Worm (Caenorhabditis elegans) whole organism, dauer: ENCODE measurements around the gene C04B4.1.

Experiments used
- unc-62 ChIP-seq: sonication (generic microtip); optimal IDR thresholded peaks from 2 replicates; lab custom pipeline; 2017; ENCODE audit warnings: missing biosample characterization, missing genetic modification reagents, missing genetic modification characterization

The C04B4.1 gene

DNA sequence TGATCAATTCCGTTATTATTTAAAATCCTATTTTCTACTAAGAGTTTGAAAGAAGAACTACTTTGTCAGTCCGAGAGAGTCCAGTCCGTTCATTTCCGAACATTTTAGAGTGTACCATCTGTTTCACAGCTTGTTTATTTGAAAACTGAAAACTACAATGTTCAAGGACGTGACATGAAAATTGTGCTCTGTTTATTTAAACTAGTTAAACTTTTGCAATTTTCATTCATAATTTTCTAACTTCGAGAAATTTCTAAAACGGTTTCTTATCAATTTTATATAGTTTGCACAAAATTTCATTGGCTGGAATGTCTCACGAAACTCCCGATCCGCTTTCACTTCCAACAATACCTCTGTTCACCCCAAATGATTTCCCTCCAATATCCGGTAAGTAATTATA is at the start of gene C04B4.1:
Gene C04B4.1, plus strand, starts transcription at position 301 of the 400 bp plus-strand sequence.
- TF ChIP-seq unc-62 (GFP tag; lab: Kevin White, UChicago) = no peak

DNA sequence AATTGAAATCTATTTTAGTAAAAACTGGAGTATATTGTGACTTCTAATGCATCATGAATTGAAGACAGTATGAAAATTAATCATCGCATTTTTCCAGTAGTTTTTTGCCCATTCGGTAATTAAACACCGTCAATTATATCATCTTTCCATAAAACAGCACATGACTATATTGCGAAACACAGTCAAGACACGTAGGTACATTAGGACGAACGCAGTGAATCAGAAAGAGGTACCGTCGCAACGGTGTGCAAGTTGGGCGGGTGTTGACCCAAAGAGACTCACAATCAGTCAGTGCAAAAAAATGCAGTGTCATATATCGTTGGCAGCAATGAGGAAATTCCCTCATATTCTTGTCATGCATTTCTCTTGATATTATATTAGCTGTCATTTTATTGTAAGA is 46.2 kb upstream of the C04B4.1 start:
- TF ChIP-seq unc-62 (GFP tag; lab: Kevin White, UChicago) = no peak

DNA sequence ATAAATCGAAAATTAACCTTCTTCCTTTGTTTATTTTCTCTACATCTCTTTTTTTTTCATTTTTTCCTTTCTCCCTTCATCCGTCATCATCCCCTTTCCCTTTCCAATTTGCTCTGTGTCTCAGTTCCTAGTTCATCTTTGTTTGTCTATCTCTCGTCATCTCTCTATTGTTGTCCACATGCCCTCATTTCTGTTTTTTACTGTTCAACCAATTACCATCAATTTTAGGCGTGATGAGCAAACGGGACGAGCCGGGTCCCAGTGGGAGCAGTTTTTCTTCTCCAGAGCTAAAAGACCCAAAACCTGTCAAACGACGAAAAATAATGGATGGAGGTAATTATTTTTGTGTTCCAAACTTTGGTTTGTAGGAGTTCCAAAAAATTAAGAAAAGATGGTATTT is 45.2 kb upstream of the C04B4.1 start, which contains the start of gene C23H4.6:
Gene C23H4.6, plus strand, starts transcription at position 219 of the 400 bp plus-strand sequence.
- no peak for TF ChIP-seq unc-62 (GFP tag; lab: Kevin White, UChicago)

DNA sequence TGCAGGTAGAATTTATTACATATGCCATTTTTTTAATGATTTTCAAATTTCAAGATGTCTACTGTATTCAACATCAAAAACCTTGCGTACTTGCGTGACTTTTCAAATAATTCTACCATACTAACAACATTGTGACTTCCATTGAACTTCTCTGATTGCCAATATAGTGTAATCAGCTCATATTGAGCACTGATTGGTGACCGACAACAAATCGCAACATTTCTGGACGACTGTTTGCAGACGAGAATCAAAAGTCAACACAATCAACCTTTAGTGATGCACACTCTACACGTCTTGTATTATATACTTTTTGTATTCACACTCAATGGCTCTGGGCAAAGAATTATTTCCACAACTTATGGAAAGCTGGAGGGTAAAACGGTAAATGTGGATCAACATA is 39.1 kb upstream of the C04B4.1 start, which contains the start of gene cest-3:
Gene cest-3, plus strand, starts transcription at position 190 of the 400 bp plus-strand sequence.
- TF ChIP-seq unc-62 (GFP tag; lab: Kevin White, UChicago) = no peak

DNA sequence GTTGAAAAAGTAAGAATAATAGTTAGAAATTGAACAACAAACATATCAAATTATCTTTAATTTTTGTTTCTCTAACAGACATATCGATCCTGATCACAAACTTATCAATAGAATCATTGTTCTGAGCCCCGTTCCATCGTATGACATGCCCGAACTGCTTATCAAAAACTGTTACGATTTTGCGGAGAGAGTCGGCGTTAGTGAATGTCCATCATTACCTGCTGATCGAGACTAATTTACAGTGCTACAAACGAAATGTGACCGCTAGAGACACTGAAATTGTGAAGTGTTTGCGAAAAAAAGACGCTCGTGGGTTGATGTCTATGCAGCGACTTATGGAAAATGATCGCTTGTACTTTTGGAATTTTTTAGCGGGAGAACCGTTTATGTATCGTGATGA is 37.7 kb upstream of the C04B4.1 start:
- TF ChIP-seq unc-62 (GFP tag; lab: Kevin White, UChicago) = no peak

DNA sequence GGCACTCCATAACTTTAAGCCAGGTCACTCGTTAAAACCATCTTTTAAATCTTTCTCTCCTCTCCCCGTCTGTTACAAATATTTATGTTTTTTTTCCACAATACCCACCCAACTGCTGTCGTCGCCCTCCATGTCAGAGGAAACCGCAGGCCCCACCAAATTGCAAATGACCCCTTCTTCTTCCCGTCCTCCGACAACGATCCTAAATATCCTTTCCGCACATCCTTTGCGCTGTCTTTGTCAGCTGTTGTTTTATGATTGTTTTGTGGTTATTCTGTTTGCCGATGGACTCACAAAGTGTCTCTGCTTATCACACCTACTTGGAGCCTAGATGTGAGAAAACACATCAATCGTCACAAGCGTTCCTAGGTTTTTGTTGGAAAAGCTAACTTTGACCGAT is 32.4 kb upstream of the C04B4.1 start:
- TF ChIP-seq unc-62 (GFP tag; lab: Kevin White, UChicago) = no peak

DNA sequence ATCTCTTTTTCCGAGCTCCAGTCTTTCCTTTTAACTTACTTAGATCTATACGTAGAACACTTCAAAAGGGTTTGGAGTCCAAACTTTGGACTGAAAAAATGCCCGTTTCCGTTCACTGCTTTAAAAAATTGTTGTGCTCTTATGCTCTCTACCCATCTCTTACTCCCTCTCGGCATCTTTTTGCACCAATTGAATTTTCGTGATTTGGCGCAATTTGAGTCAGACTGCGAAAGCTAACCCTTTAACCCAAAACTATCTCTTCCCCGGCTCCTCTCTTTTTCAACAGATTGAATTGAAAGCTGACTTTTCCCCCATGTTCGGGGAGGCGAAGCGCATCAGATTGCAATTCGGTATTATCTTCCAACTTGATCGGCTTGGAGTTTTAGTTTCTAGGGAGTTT is 28.4 kb upstream of the C04B4.1 start:
- TF ChIP-seq unc-62 (GFP tag; lab: Kevin White, UChicago) = no peak

DNA sequence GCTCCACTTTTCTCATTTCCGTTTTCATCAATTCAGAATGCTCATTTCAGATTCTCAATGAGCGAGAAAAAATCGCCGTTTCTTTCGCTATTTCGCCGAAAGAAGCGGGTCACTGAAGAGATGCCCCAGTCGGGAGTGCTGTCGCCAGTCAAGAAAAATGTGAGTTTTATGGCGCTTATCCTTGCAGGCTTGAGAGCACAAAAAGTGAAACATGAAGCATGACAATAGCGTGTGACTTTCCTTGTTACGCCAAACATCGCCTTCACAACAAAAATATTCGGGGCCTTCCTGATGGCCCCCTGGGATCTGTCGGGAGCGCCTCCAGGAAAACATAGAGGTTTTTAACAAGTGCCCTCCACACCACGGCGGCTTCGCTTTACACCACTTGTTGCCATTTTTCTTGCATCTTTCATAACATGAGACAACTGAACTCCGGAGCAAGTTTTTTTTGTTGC is 24.0 kb upstream of the C04B4.1 start, which contains the start of gene E01G6.2:
Gene E01G6.2, plus strand, starts transcription at position 51 of the 455 bp plus-strand sequence.
- TF ChIP-seq unc-62 (GFP tag; lab: Kevin White, UChicago) = no peak

DNA sequence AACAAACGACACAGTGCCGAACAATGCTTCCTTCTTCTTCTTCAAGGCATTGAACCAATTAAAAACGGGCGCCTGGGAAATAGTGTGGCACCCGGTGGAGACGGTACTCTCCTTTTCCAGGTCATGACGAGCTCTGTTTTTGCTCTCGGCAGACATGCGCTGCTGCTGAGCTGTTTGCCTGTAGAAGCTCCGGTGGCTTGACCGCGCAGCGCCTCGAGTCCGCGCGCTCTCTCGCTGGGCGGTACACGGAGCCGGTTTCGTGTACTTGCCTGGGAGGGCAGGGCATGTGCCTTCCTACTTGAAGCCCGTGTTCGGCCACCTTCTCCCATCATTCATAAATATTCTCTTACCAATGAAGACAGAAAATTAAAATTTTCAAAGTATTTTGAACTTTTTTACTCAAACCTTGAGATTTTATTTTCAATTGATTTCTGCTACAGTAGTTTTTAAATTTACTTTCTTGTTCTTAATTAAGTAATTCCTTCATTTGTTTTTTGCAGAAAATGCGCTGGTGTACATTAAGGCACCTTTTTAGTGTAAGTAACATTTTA is 20.1 kb upstream of the C04B4.1 start, which contains the start of gene E01G6.1:
Gene E01G6.1, plus strand, starts transcription at position 501 of the 551 bp plus-strand sequence.
- TF ChIP-seq unc-62 (GFP tag; lab: Kevin White, UChicago) = no peak

DNA sequence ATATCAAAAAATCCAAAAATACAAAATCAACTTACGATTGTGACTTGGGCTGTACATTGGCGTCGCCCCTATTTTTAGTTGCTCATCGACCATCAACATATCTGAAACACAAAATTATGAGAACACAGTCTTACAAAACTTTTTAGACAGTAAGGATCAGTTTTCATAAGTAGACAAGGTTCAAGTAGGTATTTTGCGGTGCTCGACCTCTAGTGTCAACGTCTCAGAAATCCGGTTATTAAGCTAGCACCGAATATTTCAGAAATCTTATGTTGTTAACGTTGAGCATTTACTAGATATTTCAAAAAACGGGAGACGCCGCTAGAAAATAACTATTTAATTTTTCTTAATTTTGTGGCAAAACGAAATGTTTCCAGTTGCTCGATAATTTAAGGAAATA is 9.7 kb upstream of the C04B4.1 start, which contains the start of gene otpl-8:
Gene otpl-8, minus strand, starts transcription at position 101 of the 400 bp plus-strand sequence.
- TF ChIP-seq unc-62 (GFP tag; lab: Kevin White, UChicago) = no peak

DNA sequence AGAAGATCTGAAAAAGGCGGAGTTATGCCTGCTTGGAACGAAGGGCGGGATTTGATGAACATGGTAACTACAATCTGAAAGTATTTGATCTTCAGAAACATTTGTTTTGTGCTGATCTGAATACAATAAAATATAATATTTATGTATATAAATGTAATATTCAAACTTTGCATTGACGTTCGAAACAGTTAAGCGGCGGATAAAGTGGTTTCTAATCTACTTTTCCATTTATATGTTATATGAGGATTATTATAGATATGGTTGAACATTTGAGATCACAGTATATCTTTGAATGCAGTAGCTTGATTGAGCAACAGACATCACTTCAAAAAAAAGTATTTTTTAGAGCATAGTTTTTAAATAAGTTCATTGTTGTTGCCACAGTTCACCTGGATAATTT is 6.7 kb upstream of the C04B4.1 start, which contains the start of gene H19J13.2:
Gene H19J13.2, minus strand, starts transcription at position 101 of the 400 bp plus-strand sequence.
- no peak for TF ChIP-seq unc-62 (GFP tag; lab: Kevin White, UChicago)

DNA sequence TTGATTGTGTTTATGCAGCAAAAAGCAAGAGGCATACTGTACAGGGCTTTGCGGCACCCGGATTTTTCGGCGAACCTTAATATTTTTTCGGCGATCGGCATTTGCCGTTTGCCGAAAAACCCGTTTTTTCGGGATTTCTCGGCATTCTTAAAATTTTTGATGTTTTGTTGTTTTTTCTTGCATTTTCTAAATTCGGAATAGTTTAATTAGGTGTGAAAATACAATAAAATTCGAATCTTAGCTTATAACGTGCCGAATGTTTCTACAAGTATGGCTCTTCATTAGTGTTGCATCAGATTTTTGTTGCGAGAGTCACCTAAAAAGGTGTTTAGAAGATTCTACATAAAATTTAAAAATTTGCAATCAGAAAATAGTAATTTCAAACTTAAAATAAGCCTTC is 5.0 kb upstream of the C04B4.1 start, which contains the start of gene C04B4.6:
Gene C04B4.6, minus strand, starts transcription at position 101 of the 400 bp plus-strand sequence.
- TF ChIP-seq unc-62 (GFP tag; lab: Kevin White, UChicago) = no peak

DNA sequence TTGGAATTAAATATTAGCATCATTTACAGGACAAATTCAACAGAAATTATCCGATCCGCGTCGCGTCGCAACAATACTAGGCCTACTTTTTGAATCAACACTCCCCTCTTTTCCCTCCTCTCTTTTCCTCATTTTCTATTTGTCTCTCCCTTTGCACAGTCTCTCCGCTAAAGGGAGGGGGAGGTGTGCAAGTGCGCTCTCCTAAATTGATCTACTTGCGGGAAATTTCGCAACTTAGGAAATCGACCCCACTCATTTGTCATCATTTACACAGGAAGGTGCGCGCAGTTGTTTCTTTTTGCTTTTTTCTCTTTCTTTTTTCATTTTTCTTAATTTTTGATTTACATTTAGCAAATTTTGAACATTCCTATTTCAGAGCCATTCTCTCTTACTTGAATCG is 2.3 kb downstream of the C04B4.1 start, which contains the start of gene C04B4.2:
Gene C04B4.2, plus strand, starts transcription at position 371 of the 400 bp plus-strand sequence.
- no peak for TF ChIP-seq unc-62 (GFP tag; lab: Kevin White, UChicago)

DNA sequence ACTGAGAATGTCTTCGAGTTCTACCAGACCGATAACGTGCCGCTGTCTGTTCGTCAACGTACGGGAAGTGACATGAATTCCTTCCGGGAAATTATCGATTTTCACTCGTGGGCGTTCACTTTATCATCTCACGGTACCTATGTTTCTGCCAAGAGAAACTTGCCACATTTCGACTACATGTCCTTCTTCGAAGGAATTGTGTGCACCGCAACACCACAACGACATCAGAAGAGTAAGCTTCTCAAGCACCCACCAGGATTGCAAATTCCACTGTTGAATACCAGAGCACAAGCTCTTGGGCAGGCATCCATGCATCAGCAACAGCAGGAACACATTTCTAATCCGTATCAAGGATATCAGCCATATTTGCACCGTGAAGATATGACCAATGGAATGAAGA is 3.6 kb downstream of the C04B4.1 start:
- TF ChIP-seq unc-62 (GFP tag; lab: Kevin White, UChicago) = no peak

DNA sequence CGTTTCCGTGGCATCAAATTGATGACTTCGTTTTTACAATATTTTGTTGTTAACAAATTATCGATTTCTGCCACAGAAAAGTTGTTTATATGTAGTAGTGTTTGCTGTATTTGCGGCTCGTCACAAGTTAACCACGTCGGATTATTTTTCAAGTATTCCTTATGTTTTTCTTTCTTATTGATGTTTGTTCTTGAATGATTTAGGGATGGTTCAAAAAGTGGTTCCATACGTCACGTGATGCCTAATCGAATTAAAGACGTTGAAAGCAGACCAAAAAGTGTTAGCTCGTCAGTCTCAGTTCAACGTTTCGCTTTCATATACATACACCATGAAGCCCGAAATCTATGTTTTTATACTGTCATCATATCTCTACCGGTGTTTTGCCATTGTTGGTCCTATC is 4.9 kb downstream of the C04B4.1 start, which contains the start of gene lips-2:
Gene lips-2, plus strand, starts transcription at position 301 of the 400 bp plus-strand sequence.
- no peak for TF ChIP-seq unc-62 (GFP tag; lab: Kevin White, UChicago)

DNA sequence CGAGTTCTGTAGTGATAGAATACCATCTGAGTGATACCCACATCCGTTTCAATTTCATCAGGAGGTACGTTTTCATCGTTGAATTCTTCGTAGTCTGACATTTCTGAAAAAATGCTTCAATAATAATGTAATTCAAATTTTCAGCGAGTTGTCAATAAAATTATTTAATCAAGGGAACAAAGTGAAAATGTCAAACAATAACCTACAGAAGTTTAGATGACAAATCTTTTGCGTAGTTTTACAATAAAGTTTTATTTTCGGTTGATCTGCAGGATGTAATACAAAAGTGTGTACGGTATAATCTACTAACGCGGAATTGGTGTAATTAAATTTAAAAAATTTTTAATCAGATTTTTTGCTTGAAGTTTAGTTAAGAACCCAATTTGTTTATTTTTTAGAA is 7.7 kb downstream of the C04B4.1 start, which contains the start of gene C04B4.5:
Gene C04B4.5, minus strand, starts transcription at position 101 of the 400 bp plus-strand sequence.
- TF ChIP-seq unc-62 (GFP tag; lab: Kevin White, UChicago) = no peak

DNA sequence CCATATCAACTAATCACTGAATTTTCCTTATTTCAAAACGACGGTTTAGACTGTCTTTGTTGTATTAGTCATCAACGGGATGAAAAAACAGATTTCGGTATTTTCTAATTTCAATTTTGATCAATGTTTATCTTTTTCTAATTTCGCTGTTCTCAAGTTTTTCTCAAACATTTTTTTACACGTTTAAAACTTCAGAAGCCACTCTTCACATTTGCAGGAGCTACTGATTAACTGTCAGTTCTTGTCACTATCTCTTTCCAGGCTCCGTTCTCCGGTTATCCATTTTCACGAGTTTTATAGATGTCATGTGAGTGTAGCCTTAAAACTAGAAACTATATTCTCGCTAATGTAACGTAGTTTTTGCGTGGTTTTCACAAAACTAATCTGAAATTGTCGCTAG is 10.0 kb downstream of the C04B4.1 start, which contains the start of gene C04B4.4:
Gene C04B4.4, plus strand, starts transcription at position 301 of the 400 bp plus-strand sequence.
- no peak for TF ChIP-seq unc-62 (GFP tag; lab: Kevin White, UChicago)
